Fruit fly (Drosophila melanogaster) whole organism, prepupa: ENCODE results near the gene Sas-6.
A peak's percentile ranks its signal among the peaks of the same experiment; 100 is the strongest.

ENCODE experiments used
- Blimp-1 ChIP-seq: fragments of 200-800 bp; sonication (Bioruptor generic); optimal IDR thresholded peaks from 3 replicates; lab custom pipeline; 2017; ENCODE audit warnings: missing biosample characterization, missing genetic modification characterization, mild to moderate bottlenecking, moderate library complexity, missing genetic modification reagents
- CG10631 ChIP-seq: fragments of 200-800 bp; sonication (Bioruptor generic); optimal IDR thresholded peaks from 2 replicates; lab custom pipeline; 2016; ENCODE audit warnings: missing biosample characterization, missing genetic modification characterization
- CG11294 ChIP-seq: fragments of 200-800 bp; sonication (Bioruptor generic); IDR thresholded peaks from 2 replicates; pipeline ENCODE4 v1.3.6; 2022; ENCODE audit warnings: missing biosample characterization, missing genetic modification characterization
- CG11762 ChIP-seq: fragments of 200-800 bp; sonication (Bioruptor generic); optimal IDR thresholded peaks from 3 replicates; lab custom pipeline; 2016; ENCODE audit warnings: missing biosample characterization, missing genetic modification characterization; ENCODE audit not compliant: insufficient read depth
- CG11902 ChIP-seq: fragments of 200-800 bp; sonication (Bioruptor generic); optimal IDR thresholded peaks from 3 replicates; lab custom pipeline; 2016; ENCODE audit warnings: missing biosample characterization, missing genetic modification characterization
- CG15336 ChIP-seq: fragments of 200-800 bp; sonication (Bioruptor generic); IDR thresholded peaks from 2 replicates; pipeline ENCODE4 v1.3.6; 2022; ENCODE audit warnings: missing biosample characterization, missing genetic modification characterization
- CG3032 ChIP-seq: fragments of 200-800 bp; optimal IDR thresholded peaks from 2 replicates; lab custom pipeline; 2019; ENCODE audit warnings: missing biosample characterization, mild to moderate bottlenecking, missing genetic modification characterization, moderate library complexity
- CG31627 ChIP-seq: fragments of 200-800 bp; sonication (Bioruptor generic); optimal IDR thresholded peaks from 3 replicates; lab custom pipeline; 2016; ENCODE audit warnings: missing biosample characterization, missing genetic modification characterization
- CG32006 ChIP-seq: fragments of 200-800 bp; sonication (Bioruptor generic); optimal IDR thresholded peaks from 3 replicates; lab custom pipeline; 2017; ENCODE audit warnings: missing biosample characterization, mild to moderate bottlenecking, missing genetic modification characterization
- CG3919 ChIP-seq: fragments of 200-800 bp; sonication (Bioruptor generic); optimal IDR thresholded peaks from 3 replicates; lab custom pipeline; 2016; ENCODE audit warnings: missing biosample characterization, missing genetic modification characterization
- CG4318 ChIP-seq: fragments of 200-800 bp; sonication (Bioruptor generic); optimal IDR thresholded peaks from 3 replicates; lab custom pipeline; 2017; ENCODE audit warnings: missing biosample characterization, mild to moderate bottlenecking, missing genetic modification characterization
- CG6163 ChIP-seq: fragments of 200-800 bp; sonication (Bioruptor generic); IDR thresholded peaks from 3 replicates; pipeline ENCODE4 v1.3.6; 2022; ENCODE audit warnings: missing biosample characterization, missing genetic modification characterization
- CG6276 ChIP-seq: fragments of 200-800 bp; sonication (Bioruptor generic); optimal IDR thresholded peaks from 2 replicates; lab custom pipeline; 2017; ENCODE audit warnings: missing biosample characterization, mild to moderate bottlenecking, missing genetic modification characterization
- CG6792 ChIP-seq: fragments of 200-800 bp; sonication (Bioruptor generic); optimal IDR thresholded peaks from 3 replicates; lab custom pipeline; 2016; ENCODE audit warnings: missing biosample characterization, missing genetic modification characterization
- CG6808 ChIP-seq: fragments of 200-800 bp; sonication (Bioruptor generic); optimal IDR thresholded peaks from 3 replicates; lab custom pipeline; 2017; ENCODE audit warnings: missing biosample characterization, missing genetic modification characterization, mild to moderate bottlenecking, moderate library complexity, missing genetic modification reagents
- CG8119 ChIP-seq: fragments of 200-800 bp; sonication (Bioruptor generic); IDR thresholded peaks from 3 replicates; pipeline ENCODE4 v1.3.6; 2022; ENCODE audit warnings: missing biosample characterization, missing genetic modification characterization
- CG8632 ChIP-seq: fragments of 200-800 bp; sonication (Bioruptor generic); optimal IDR thresholded peaks from 3 replicates; lab custom pipeline; 2016; ENCODE audit warnings: missing biosample characterization, missing genetic modification characterization
- CG9139 ChIP-seq: fragments of 200-800 bp; sonication (Bioruptor generic); optimal IDR thresholded peaks from 3 replicates; lab custom pipeline; 2017; ENCODE audit warnings: missing biosample characterization, mild to moderate bottlenecking, missing genetic modification characterization
- Eip75B ChIP-seq: fragments of 200-800 bp; sonication (Bioruptor generic); optimal IDR thresholded peaks from 3 replicates; lab custom pipeline; 2016; ENCODE audit warnings: missing biosample characterization, missing genetic modification characterization
- Eip78C ChIP-seq: fragments of 200-800 bp; sonication (Bioruptor generic); peaks from one replicate; lab custom pipeline; 2016; ENCODE audit warnings: missing biosample characterization, missing genetic modification characterization
- Eip93F ChIP-seq: fragments of 200-800 bp; sonication (Bioruptor generic); optimal IDR thresholded peaks from 2 replicates; lab custom pipeline; 2016; ENCODE audit warnings: missing biosample characterization, mild to moderate bottlenecking, missing genetic modification characterization
- Ets21C ChIP-seq: fragments of 200-800 bp; sonication (Bioruptor generic); optimal IDR thresholded peaks from 3 replicates; lab custom pipeline; 2016; ENCODE audit warnings: missing biosample characterization, missing genetic modification characterization
- Ets96B ChIP-seq: fragments of 200-800 bp; optimal IDR thresholded peaks from 2 replicates; lab custom pipeline; 2019; ENCODE audit warnings: missing biosample characterization, mild to moderate bottlenecking, missing genetic modification characterization, moderate library complexity
- Gug ChIP-seq: fragments of 200-800 bp; sonication (Bioruptor generic); IDR thresholded peaks from 2 replicates; pipeline ENCODE4 v1.3.6; 2022; ENCODE audit warnings: missing biosample characterization, missing genetic modification characterization
- Hr38 ChIP-seq: sonication (Bioruptor generic); optimal IDR thresholded peaks from 2 replicates; lab custom pipeline; 2016; ENCODE audit warnings: missing biosample characterization, missing genetic modification characterization
- Hr39 ChIP-seq: fragments of 200-800 bp; sonication (Bioruptor generic); optimal IDR thresholded peaks from 2 replicates; lab custom pipeline; 2016; ENCODE audit warnings: missing biosample characterization, missing genetic modification characterization
- Lpt ChIP-seq: fragments of 200-800 bp; sonication (Bioruptor generic); optimal IDR thresholded peaks from 3 replicates; lab custom pipeline; 2016; ENCODE audit warnings: missing biosample characterization, missing genetic modification characterization
- Smox ChIP-seq: fragments of 200-800 bp; sonication (Bioruptor generic); optimal IDR thresholded peaks from 3 replicates; lab custom pipeline; 2016; ENCODE audit warnings: missing biosample characterization, missing genetic modification characterization
- Sox102F ChIP-seq: fragments of 200-800 bp; sonication (Bioruptor generic); optimal IDR thresholded peaks from 2 replicates; lab custom pipeline; 2016; ENCODE audit warnings: missing biosample characterization, mild to moderate bottlenecking, missing genetic modification characterization
- Sox14 ChIP-seq: fragments of 200-800 bp; sonication (Bioruptor generic); optimal IDR thresholded peaks from 3 replicates; lab custom pipeline; 2016; ENCODE audit warnings: missing biosample characterization, missing genetic modification characterization
- achi ChIP-seq: fragments of 200-800 bp; sonication (Bioruptor generic); optimal IDR thresholded peaks from 3 replicates; lab custom pipeline; 2016; ENCODE audit warnings: missing biosample characterization, missing genetic modification characterization
- acj6 ChIP-seq: fragments of 200-800 bp; sonication (Bioruptor generic); optimal IDR thresholded peaks from 3 replicates; lab custom pipeline; 2016; ENCODE audit warnings: missing biosample characterization, missing genetic modification characterization
- cyc ChIP-seq: fragments of 200-800 bp; sonication (Bioruptor generic); optimal IDR thresholded peaks from 3 replicates; lab custom pipeline; 2016; ENCODE audit warnings: missing biosample characterization, missing genetic modification characterization
- dac ChIP-seq: fragments of 200-800 bp; sonication (Bioruptor generic); optimal IDR thresholded peaks from 2 replicates; lab custom pipeline; 2017; ENCODE audit warnings: missing biosample characterization, mild to moderate bottlenecking, missing genetic modification characterization
- eg ChIP-seq: fragments of 200-800 bp; sonication (Bioruptor generic); IDR thresholded peaks from 3 replicates; pipeline ENCODE4 v1.3.6; 2022; ENCODE audit warnings: missing biosample characterization, missing genetic modification characterization
- esn ChIP-seq: fragments of 200-800 bp; sonication (Bioruptor generic); optimal IDR thresholded peaks from 2 replicates; lab custom pipeline; 2016; ENCODE audit warnings: missing biosample characterization, mild to moderate bottlenecking, missing genetic modification characterization, moderate library complexity
- fd59A ChIP-seq: fragments of 200-800 bp; sonication (Bioruptor generic); optimal IDR thresholded peaks from 2 replicates; lab custom pipeline; 2017; ENCODE audit warnings: missing biosample characterization, mild to moderate bottlenecking, missing genetic modification characterization, missing genetic modification reagents
- fd85E ChIP-seq: fragments of 200-800 bp; sonication (Bioruptor generic); optimal IDR thresholded peaks from 3 replicates; lab custom pipeline; 2016; ENCODE audit warnings: missing biosample characterization, missing genetic modification characterization
- fkh ChIP-seq: fragments of 200-800 bp; sonication (Bioruptor generic); optimal IDR thresholded peaks from 3 replicates; lab custom pipeline; 2017; ENCODE audit warnings: missing biosample characterization, mild to moderate bottlenecking, missing genetic modification characterization, moderate library complexity
- lz ChIP-seq: fragments of 200-800 bp; sonication (Bioruptor generic); optimal IDR thresholded peaks from 3 replicates; lab custom pipeline; 2016; ENCODE audit warnings: missing biosample characterization, missing genetic modification characterization
- net ChIP-seq: fragments of 200-800 bp; sonication (Bioruptor generic); optimal IDR thresholded peaks from 3 replicates; lab custom pipeline; 2016; ENCODE audit warnings: missing biosample characterization, missing genetic modification characterization
- pdm3 ChIP-seq: fragments of 200-800 bp; sonication (Bioruptor generic); optimal IDR thresholded peaks from 3 replicates; lab custom pipeline; 2016; ENCODE audit warnings: missing biosample characterization, missing genetic modification characterization
- salr ChIP-seq, 2 experiments: fragments of 200-800 bp; sonication (Bioruptor generic); optimal IDR thresholded peaks; 3 replicates each; lab custom pipeline; 2016 to 2018; ENCODE audit warnings: missing biosample characterization in 2 of 2, missing genetic modification characterization in 2 of 2, mild to moderate bottlenecking in 1 of 2
- spab ChIP-seq: fragments of 200-800 bp; sonication (Bioruptor generic); optimal IDR thresholded peaks from 2 replicates; lab custom pipeline; 2017; ENCODE audit warnings: missing biosample characterization, mild to moderate bottlenecking, missing genetic modification characterization, missing genetic modification reagents
- ss ChIP-seq, 2 experiments: fragments of 200-800 bp; sonication (Bioruptor generic); optimal IDR thresholded peaks; 2 replicates in 1 of 2; 3 replicates in 1 of 2; lab custom pipeline; 2017 to 2018; ENCODE audit warnings: mild to moderate bottlenecking in 2 of 2, missing biosample characterization in 2 of 2, missing genetic modification characterization in 2 of 2, moderate library complexity in 1 of 2
- svp ChIP-seq: fragments of 200-800 bp; sonication (Bioruptor generic); peaks from one replicate; lab custom pipeline; 2016; ENCODE audit warnings: missing biosample characterization, missing genetic modification characterization
- topi ChIP-seq: fragments of 200-800 bp; sonication (Bioruptor generic); optimal IDR thresholded peaks from 3 replicates; lab custom pipeline; 2016; ENCODE audit warnings: missing biosample characterization, missing genetic modification characterization
- vri ChIP-seq: fragments of 200-800 bp; sonication (Bioruptor generic); optimal IDR thresholded peaks from 3 replicates; lab custom pipeline; 2016; ENCODE audit warnings: missing biosample characterization, mild to moderate bottlenecking, missing genetic modification characterization

Gene Sas-6

DNA sequence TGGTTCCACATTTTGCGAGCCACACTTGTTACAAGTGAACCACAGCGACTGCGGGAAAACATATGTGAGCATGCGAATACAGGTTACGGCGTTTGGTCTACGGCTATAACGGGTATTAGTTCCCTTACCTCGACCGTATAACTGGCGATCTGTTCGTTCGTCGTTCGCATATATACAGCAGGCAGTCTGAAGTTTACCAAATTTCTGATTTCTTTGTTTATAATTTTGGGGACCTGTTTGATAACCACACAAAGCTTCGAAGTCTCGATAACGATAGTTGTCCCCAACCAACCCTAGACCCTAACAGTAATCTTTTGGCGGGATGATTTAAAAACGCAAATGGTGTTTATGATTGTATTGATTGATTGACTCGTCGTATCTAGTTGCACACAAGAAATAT, 2.0 kb upstream of the Sas-6 start, which contains the start of gene Acph-1 (continued):
- TF ChIP-seq Hr38 (GFP tag; lab: Kevin White, UChicago) = no peak

DNA sequence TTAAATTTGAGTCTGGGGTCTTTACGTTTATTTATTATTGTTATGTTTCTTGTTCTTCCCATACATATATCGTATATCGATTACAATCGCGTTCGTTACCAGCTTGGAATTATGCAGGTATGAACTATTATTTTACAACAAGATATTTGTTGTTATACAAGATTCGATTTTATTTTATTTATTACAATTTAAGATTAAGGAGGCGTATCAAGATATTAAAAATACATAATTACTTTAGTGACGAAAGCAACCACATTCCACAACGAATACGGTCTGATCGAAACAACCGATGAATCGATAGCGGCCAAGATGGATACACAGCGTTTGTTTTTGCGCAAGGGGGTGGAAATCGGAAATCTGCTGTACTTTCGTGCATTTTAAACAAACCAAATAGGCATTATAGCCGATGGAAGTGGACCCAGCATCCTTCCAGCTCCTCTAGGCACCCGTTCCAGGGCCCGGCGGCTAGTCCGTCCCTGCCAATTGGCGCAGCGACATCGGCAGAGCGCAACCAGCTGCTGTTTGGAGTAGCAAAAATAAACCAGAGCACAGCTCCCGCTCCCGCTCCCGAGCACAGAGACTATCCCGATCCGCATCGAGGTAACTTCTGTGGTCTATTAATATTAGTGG, 2.6 kb downstream of the Sas-6 start, which contains the start of the genes CG15525 and CG11504:
Gene CG15525 (minus strand): TSS at position 70 of the 630 bp plus-strand sequence.
Gene CG11504 (plus strand): TSS at position 294 of the 630 bp plus-strand sequence.
- TF ChIP-seq CG3919 (GFP tag; lab: Kevin White, UChicago) = no peak
- no peak for TF ChIP-seq Blimp-1 (GFP tag; lab: Kevin White, UChicago)
- no peak for TF ChIP-seq fd59A (GFP tag; lab: Kevin White, UChicago)
- TF ChIP-seq Eip93F = no peak
- TF ChIP-seq Smox (GFP tag; lab: Kevin White, UChicago) = no peak
- TF ChIP-seq cyc = peak; percentile 49
- no peak for TF ChIP-seq fd85E (GFP tag; lab: Kevin White, UChicago)
- TF ChIP-seq Ets21C (GFP tag; lab: Kevin White, UChicago) = no peak
- no peak for TF ChIP-seq CG4318
- no peak for TF ChIP-seq CG10631
- no peak for TF ChIP-seq vri
- TF ChIP-seq CG8119 (GFP tag; lab: Robert Waterston, UW) = no peak
- TF ChIP-seq Ets96B (tag; lab: Kevin White, UChicago) = peak; percentile 33
- no peak for TF ChIP-seq ss (GFP tag; optimal IDR thresholded peaks at IDR 0.05; lab: Kevin White, UChicago)
- TF ChIP-seq eg (GFP tag; lab: Robert Waterston, UW) = no peak
- no peak for TF ChIP-seq achi (GFP tag; lab: Kevin White, UChicago)
- TF ChIP-seq CG9139 (GFP tag; lab: Kevin White, UChicago) = no peak
- no peak for TF ChIP-seq dac (GFP tag; lab: Kevin White, UChicago)
- TF ChIP-seq esn = peak; percentile 58
- no peak for TF ChIP-seq Hr39 (GFP tag; lab: Kevin White, UChicago)
- TF ChIP-seq spab (GFP tag; lab: Kevin White, UChicago) = no peak
- peak; percentile 80 for TF ChIP-seq Sox14 (GFP tag; lab: Kevin White, UChicago)
- TF ChIP-seq CG32006 (GFP tag; lab: Kevin White, UChicago) = no peak
- TF ChIP-seq CG6808 (GFP tag; lab: Kevin White, UChicago) = no peak
- no peak; the same call in 1 of the 2 replicates for TF ChIP-seq CG11294 (GFP tag; lab: Robert Waterston, UW)
- peak; percentile 38 for TF ChIP-seq CG11902 (GFP tag; lab: Kevin White, UChicago)
- no peak for TF ChIP-seq Hr38 (GFP tag; lab: Kevin White, UChicago)
- peak; percentile 52; the same call in 1 of the 2 replicates for TF ChIP-seq Gug (GFP tag; lab: Robert Waterston, UW)
- peak; percentile 20 for TF ChIP-seq CG3032 (tag; lab: Kevin White, UChicago)
- no peak for TF ChIP-seq Eip75B
- TF ChIP-seq fkh (GFP tag; lab: Kevin White, UChicago) = peak; percentile 66
- no peak for TF ChIP-seq CG6276 (GFP tag; lab: Kevin White, UChicago)
- peak; percentile 57 for TF ChIP-seq lz (GFP tag; lab: Kevin White, UChicago)
- no peak for TF ChIP-seq net (GFP tag; lab: Kevin White, UChicago)
- no peak for TF ChIP-seq CG6792 (GFP tag; lab: Kevin White, UChicago)
- no peak for TF ChIP-seq topi (GFP tag; lab: Kevin White, UChicago)
- TF ChIP-seq CG6163 (GFP tag; lab: Robert Waterston, UW) = no peak
- no peak for TF ChIP-seq CG11762 (GFP tag; lab: Kevin White, UChicago)
- TF ChIP-seq pdm3 (GFP tag; lab: Kevin White, UChicago) = no peak
- no peak for TF ChIP-seq CG15336 (GFP tag; lab: Robert Waterston, UW)
- no peak for TF ChIP-seq salr (GFP tag; optimal IDR thresholded peaks at IDR 0.05; lab: Kevin White, UChicago)
- TF ChIP-seq Lpt (GFP tag; lab: Kevin White, UChicago) = no peak
- no peak for TF ChIP-seq svp (GFP tag; lab: Kevin White, UChicago)
- no peak for TF ChIP-seq CG8632
- TF ChIP-seq Eip78C (GFP tag; lab: Kevin White, UChicago) = peak; percentile 79
- peak; percentile 50 for TF ChIP-seq CG31627 (GFP tag; lab: Kevin White, UChicago)
- no peak for TF ChIP-seq Sox102F (GFP tag; lab: Kevin White, UChicago)
- no peak for TF ChIP-seq acj6 (GFP tag; lab: Kevin White, UChicago)
